Worm (Caenorhabditis elegans) whole organism, L4/young adult: ENCODE data around the gene ubc-15.

Source experiments
- W03F9.2 ChIP-seq: fragments of 150-350 bp; optimal IDR thresholded peaks from 2 replicates; lab custom pipeline; 2014; ENCODE audit warnings: missing biosample characterization, missing genetic modification characterization
- dao-5 ChIP-seq: sonication (generic microtip); optimal IDR thresholded peaks from 2 replicates; lab custom pipeline; 2016; ENCODE audit warnings: missing genotype, missing genetic modification characterization, moderate library complexity, missing compliant biosample characterization
- him-1 ChIP-seq: sonication (generic microtip); optimal IDR thresholded peaks from 2 replicates; lab custom pipeline; 2016; ENCODE audit warnings: missing genotype, missing genetic modification reagents, missing genetic modification characterization, missing compliant biosample characterization

Gene ubc-15

ce11 chrII:2900248-2900647 is 13.2 kb downstream of the ubc-15 start, which contains the start of gene ubc-26:
Gene ubc-26, minus strand, starts transcription at chrII:2900348.
- no peak for TF ChIP-seq dao-5 (tag; lab: Kevin White, UChicago)
- no peak for TF ChIP-seq him-1 (tag; lab: Kevin White, UChicago)
- TF ChIP-seq W03F9.2 (tag; lab: Kevin White, UChicago), result no peak

- TF ChIP-seq dao-5 (tag; lab: Kevin White, UChicago) (no peak), W03F9.2 (tag; lab: Kevin White, UChicago) (no peak), him-1 (tag; lab: Kevin White, UChicago) (no peak)
Observed at ce11 chrII:2894295-2894694, 19.1 kb downstream of the ubc-15 start, which contains the start of gene sqv-2. Gene sqv-2, minus strand, starts transcription at chrII:2894395.

ce11 chrII:2888957-2889630 is 24.3 kb downstream of the ubc-15 start, which contains the start of gene pinn-1:
Gene pinn-1, minus strand, starts transcription at chrII:2889007.
- no peak for TF ChIP-seq dao-5 (tag; lab: Kevin White, UChicago)
- TF ChIP-seq him-1 (tag; lab: Kevin White, UChicago), result peak; percentile 55
- TF ChIP-seq W03F9.2 (tag; lab: Kevin White, UChicago), result peak; percentile 71

ce11 chrII:2885518-2886449 is 27.6 kb downstream of the ubc-15 start:
- TF ChIP-seq W03F9.2 (tag; lab: Kevin White, UChicago) (no peak), dao-5 (tag; lab: Kevin White, UChicago) (no peak), him-1 (tag; lab: Kevin White, UChicago) (no peak)

ce11 chrII:2884810-2885209 is 28.6 kb downstream of the ubc-15 start, which contains the start of gene pigw-1:
Gene pigw-1, minus strand, starts transcription at chrII:2884910.
- TF ChIP-seq him-1 (tag; lab: Kevin White, UChicago) (no peak), dao-5 (tag; lab: Kevin White, UChicago) (no peak), W03F9.2 (tag; lab: Kevin White, UChicago) (no peak)

ce11 chrII:2881088-2881487 is 32.3 kb downstream of the ubc-15 start:
- TF ChIP-seq dao-5 (tag; lab: Kevin White, UChicago) (no peak), W03F9.2 (tag; lab: Kevin White, UChicago) (no peak), him-1 (tag; lab: Kevin White, UChicago) (no peak)

ce11 chrII:2878909-2879308 is 34.5 kb downstream of the ubc-15 start:
- TF ChIP-seq dao-5 (tag; lab: Kevin White, UChicago) (no peak), W03F9.2 (tag; lab: Kevin White, UChicago) (no peak), him-1 (tag; lab: Kevin White, UChicago) (no peak)

ce11 chrII:2874801-2875200 is 38.6 kb downstream of the ubc-15 start, which contains the start of gene Y110A2AL.1:
Gene Y110A2AL.1, plus strand, starts transcription at chrII:2875101.
- TF ChIP-seq him-1 (tag; lab: Kevin White, UChicago) (no peak), W03F9.2 (tag; lab: Kevin White, UChicago) (no peak), dao-5 (tag; lab: Kevin White, UChicago) (no peak)

ce11 chrII:2871816-2872215 is 41.6 kb downstream of the ubc-15 start, which contains the start of gene Y110A2AL.10:
Gene Y110A2AL.10, minus strand, starts transcription at chrII:2871916.
- TF ChIP-seq W03F9.2 (tag; lab: Kevin White, UChicago) (no peak), dao-5 (tag; lab: Kevin White, UChicago) (no peak), him-1 (tag; lab: Kevin White, UChicago) (no peak)

ce11 chrII:2867701-2868100 is 45.7 kb downstream of the ubc-15 start, which contains the start of gene Y110A2AL.2:
Gene Y110A2AL.2, plus strand, starts transcription at chrII:2868001.
- TF ChIP-seq dao-5 (tag; lab: Kevin White, UChicago) (no peak), him-1 (tag; lab: Kevin White, UChicago) (no peak), W03F9.2 (tag; lab: Kevin White, UChicago) (no peak)

ce11 chrII:2866541-2867124 is 46.8 kb downstream of the ubc-15 start, which contains the start of the genes Y110A2AL.9 and Y110A2AL.3:
Gene Y110A2AL.9, minus strand, starts transcription at chrII:2866641.
Gene Y110A2AL.3, plus strand, starts transcription at chrII:2867074.
- TF ChIP-seq him-1 (tag; lab: Kevin White, UChicago), result no peak
- TF ChIP-seq W03F9.2 (tag; lab: Kevin White, UChicago), result no peak
- no peak for TF ChIP-seq dao-5 (tag; lab: Kevin White, UChicago)

ce11 chrII:2865355-2865754 is 48.0 kb downstream of the ubc-15 start:
- TF ChIP-seq W03F9.2 (tag; lab: Kevin White, UChicago) (no peak), him-1 (tag; lab: Kevin White, UChicago) (no peak), dao-5 (tag; lab: Kevin White, UChicago) (no peak)
